Worm (Caenorhabditis elegans) whole organism, L1 larva: ENCODE data around the gene ztf-30.

Experiments
- C04F5.9 ChIP-seq: sonication (generic microtip); optimal IDR thresholded peaks from 2 replicates; lab custom pipeline; 2016; ENCODE audit warnings: missing genetic modification characterization, missing compliant biosample characterization
- nhr-90 ChIP-seq: sonication (generic microtip); optimal IDR thresholded peaks from 2 replicates; lab custom pipeline; 2016; ENCODE audit warnings: mild to moderate bottlenecking, missing genetic modification characterization, missing compliant biosample characterization; ENCODE audit not compliant: poor library complexity
- pax-3 ChIP-seq: fragments of 200-800 bp; sonication (Bioruptor generic); optimal IDR thresholded peaks from 2 replicates; lab custom pipeline; 2018; ENCODE audit warnings: mild to moderate bottlenecking, missing genetic modification characterization, moderate library complexity, missing compliant biosample characterization
- skn-1 ChIP-seq: fragments of 150-350 bp; optimal IDR thresholded peaks from 2 replicates; lab custom pipeline; 2014; ENCODE audit warnings: missing biosample characterization, missing genetic modification characterization
- snu-23 ChIP-seq: sonication (generic microtip); optimal IDR thresholded peaks from 2 replicates; lab custom pipeline; 2016; ENCODE audit warnings: missing genetic modification characterization, missing compliant biosample characterization
- sptf-1 ChIP-seq: fragments of 150-350 bp; optimal IDR thresholded peaks from 2 replicates; lab custom pipeline; 2014; ENCODE audit warnings: missing biosample characterization, missing genetic modification characterization

DNA sequence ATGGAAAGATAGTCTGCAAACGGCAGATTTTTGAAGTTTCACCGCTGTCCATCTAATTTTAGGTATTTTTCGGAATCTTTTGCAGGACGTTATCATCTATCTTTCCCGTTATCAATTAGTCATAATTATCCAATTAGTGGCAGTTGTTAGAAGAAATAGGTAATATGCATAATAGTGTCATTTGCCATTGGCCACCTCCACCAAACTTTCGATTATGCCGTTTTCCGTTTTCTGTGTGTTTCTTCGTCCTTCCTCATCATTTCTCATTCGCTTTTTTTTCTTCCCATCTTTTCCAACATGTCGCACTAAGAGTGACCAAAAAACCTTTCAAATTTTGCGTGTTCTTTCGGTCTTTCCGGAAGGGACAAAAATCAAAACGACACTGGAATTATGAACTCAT lies 33.3 kb downstream of the ztf-30 start:
- TF ChIP-seq nhr-90: no peak
- TF ChIP-seq pax-3: no peak
- no peak for TF ChIP-seq skn-1 (tag; lab: Kevin White, UChicago)
- TF ChIP-seq snu-23 (GFP tag; lab: Kevin White, UChicago): no peak
- no peak for TF ChIP-seq sptf-1 (tag; lab: Kevin White, UChicago)
- TF ChIP-seq C04F5.9: no peak
